Fruit fly (Drosophila melanogaster): ENCODE results near the gene CG34409.

Gene CG34409

dm6 chr3R:9700513-9700912 lies 45.7 kb downstream of the CG34409 start:
- TF ChIP-seq Crg-1 (GFP tag; optimal IDR thresholded peaks at IDR 0.05) (no peak), CG12768 (GFP tag; optimal IDR thresholded peaks at IDR 0.05) (no peak), Clk (GFP tag; optimal IDR thresholded peaks at IDR 0.05) (no peak), pad (GFP tag; optimal IDR thresholded peaks at IDR 0.05) (no peak)

dm6 chr3R:9694999-9695398 lies 51.2 kb downstream of the CG34409 start:
- no peak for TF ChIP-seq tj (GFP tag; optimal IDR thresholded peaks at IDR 0.05)
- no peak for TF ChIP-seq CG5204 (GFP tag; optimal IDR thresholded peaks at IDR 0.05)
- TF ChIP-seq bab1 (GFP tag; optimal IDR thresholded peaks at IDR 0.05), result no peak
- TF ChIP-seq Crg-1 (GFP tag; optimal IDR thresholded peaks at IDR 0.05), result no peak
- no peak for TF ChIP-seq CG1620 (GFP tag; optimal IDR thresholded peaks at IDR 0.05)
- no peak for TF ChIP-seq CG12768 (GFP tag; optimal IDR thresholded peaks at IDR 0.05)
- no peak for TF ChIP-seq Mnt (GFP tag; optimal IDR thresholded peaks at IDR 0.05)

Data from whole organism, adult.